Worm (Caenorhabditis elegans) whole organism, late embryonic: ENCODE results near the gene F17E9.2.
"Not testable (repeated sequence)": the region's sequence is repeated elsewhere in the genome, so short reads cannot be mapped to it uniquely, and the experiment has no call there.

ENCODE experiments used
- C08G9.2 ChIP-seq: sonication (generic microtip); optimal IDR thresholded peaks from 2 replicates; lab custom pipeline; 2016; ENCODE audit warnings: mild to moderate bottlenecking, missing genetic modification characterization, moderate library complexity, missing compliant biosample characterization
- K09A11.1 ChIP-seq: sonication (generic microtip); optimal IDR thresholded peaks from 2 replicates; lab custom pipeline; 2017; ENCODE audit warnings: antibody characterized with exemption, mild to moderate bottlenecking, missing genetic modification characterization, missing compliant biosample characterization; ENCODE audit not compliant: insufficient read depth
- ahr-1 ChIP-seq: sonication (generic microtip); optimal IDR thresholded peaks from 2 replicates; lab custom pipeline; 2016; ENCODE audit warnings: missing genetic modification characterization, missing compliant biosample characterization
- ceh-14 ChIP-seq: sonication (generic microtip); optimal IDR thresholded peaks from 2 replicates; lab custom pipeline; 2016; ENCODE audit warnings: missing genotype, missing genetic modification characterization, missing compliant biosample characterization
- ceh-2 ChIP-seq: sonication (generic microtip); optimal IDR thresholded peaks from 2 replicates; lab custom pipeline; 2016; ENCODE audit warnings: missing genotype, missing genetic modification characterization, missing compliant biosample characterization
- ceh-24 ChIP-seq: sonication (generic microtip); optimal IDR thresholded peaks from 2 replicates; lab custom pipeline; 2016; ENCODE audit warnings: mild to moderate bottlenecking, missing genetic modification characterization, missing compliant biosample characterization
- ceh-30 ChIP-seq: fragments of 150-350 bp; optimal IDR thresholded peaks from 2 replicates; lab custom pipeline; 2014; ENCODE audit warnings: missing biosample characterization, missing genetic modification characterization
- ceh-31 ChIP-seq: sonication (generic microtip); optimal IDR thresholded peaks from 2 replicates; lab custom pipeline; 2016; ENCODE audit warnings: missing genetic modification characterization, missing compliant biosample characterization
- ceh-34 ChIP-seq: sonication (generic microtip); optimal IDR thresholded peaks from 2 replicates; lab custom pipeline; 2016; ENCODE audit warnings: mild to moderate bottlenecking, missing genetic modification characterization, missing compliant biosample characterization
- ceh-45 ChIP-seq: fragments of 200-800 bp; sonication (Bioruptor generic); IDR thresholded peaks from 2 replicates; pipeline ENCODE4 v1.3.6; 2022; ENCODE audit warnings: missing genetic modification reagents, missing genetic modification characterization, missing compliant biosample characterization
- ceh-48 ChIP-seq: sonication (generic microtip); optimal IDR thresholded peaks from 2 replicates; lab custom pipeline; 2016; ENCODE audit warnings: missing genetic modification characterization, inconsistent platforms, missing compliant biosample characterization
- ceh-6 ChIP-seq: fragments of 200-800 bp; sonication (Bioruptor generic); optimal IDR thresholded peaks from 2 replicates; lab custom pipeline; 2018; ENCODE audit warnings: mild to moderate bottlenecking, missing genetic modification characterization, missing compliant biosample characterization
- che-1 ChIP-seq: sonication (generic microtip); optimal IDR thresholded peaks from 2 replicates; lab custom pipeline; 2016; ENCODE audit warnings: mild to moderate bottlenecking, missing genetic modification characterization, missing compliant biosample characterization
- elt-2 ChIP-seq: sonication (generic microtip); optimal IDR thresholded peaks from 2 replicates; lab custom pipeline; 2016; ENCODE audit warnings: missing genetic modification reagents, missing genetic modification characterization, missing compliant biosample characterization
- elt-4 ChIP-seq: sonication (generic microtip); optimal IDR thresholded peaks from 2 replicates; lab custom pipeline; 2016; ENCODE audit warnings: missing genetic modification characterization, missing compliant biosample characterization
- fkh-10 ChIP-seq: fragments of 150-350 bp; optimal IDR thresholded peaks from 2 replicates; lab custom pipeline; 2014; ENCODE audit warnings: missing biosample characterization, missing genetic modification reagents, missing genetic modification characterization
- fkh-6 ChIP-seq: sonication (generic microtip); optimal IDR thresholded peaks from 2 replicates; lab custom pipeline; 2016; ENCODE audit warnings: missing genetic modification characterization, missing compliant biosample characterization
- gmeb-2 ChIP-seq: sonication (generic microtip); optimal IDR thresholded peaks from 2 replicates; lab custom pipeline; 2016; ENCODE audit warnings: missing genetic modification characterization, inconsistent platforms, missing compliant biosample characterization
- hlh-13 ChIP-seq: fragments of 200-800 bp; sonication (Bioruptor generic); optimal IDR thresholded peaks from 2 replicates; lab custom pipeline; 2018; ENCODE audit warnings: mild to moderate bottlenecking, missing genetic modification characterization, missing compliant biosample characterization
- hlh-6 ChIP-seq: sonication (generic microtip); optimal IDR thresholded peaks from 2 replicates; lab custom pipeline; 2016; ENCODE audit warnings: missing genotype, missing genetic modification characterization, missing compliant biosample characterization
- madf-2 ChIP-seq: sonication (generic microtip); optimal IDR thresholded peaks from 2 replicates; lab custom pipeline; 2017; ENCODE audit warnings: missing genetic modification characterization, missing compliant biosample characterization
- pat-9 ChIP-seq: fragments of 200-800 bp; sonication (Bioruptor generic); optimal IDR thresholded peaks from 2 replicates; lab custom pipeline; 2018; ENCODE audit warnings: mild to moderate bottlenecking, missing genetic modification characterization, moderate library complexity, missing compliant biosample characterization
- pax-1 ChIP-seq: fragments of 150-350 bp; optimal IDR thresholded peaks from 2 replicates; lab custom pipeline; 2014; ENCODE audit warnings: missing biosample characterization, missing genetic modification characterization
- pha-4 ChIP-seq: fragments of 150-350 bp; optimal IDR thresholded peaks from 2 replicates; lab custom pipeline; 2018; ENCODE audit warnings: missing biosample characterization, missing genetic modification reagents, missing genetic modification characterization
- pqm-1 ChIP-seq: sonication (generic microtip); optimal IDR thresholded peaks from 2 replicates; lab custom pipeline; 2016; ENCODE audit warnings: missing genetic modification characterization, missing compliant biosample characterization
- sdc-2 ChIP-seq: sonication (generic microtip); optimal IDR thresholded peaks from 2 replicates; lab custom pipeline; 2016; ENCODE audit warnings: missing genotype, missing genetic modification characterization, missing compliant biosample characterization
- sox-2 ChIP-seq: fragments of 200-800 bp; sonication (Bioruptor generic); IDR thresholded peaks from 2 replicates; pipeline ENCODE4 v1.3.6; 2022; ENCODE audit warnings: missing genetic modification reagents, missing genetic modification characterization, missing compliant biosample characterization
- tbx-2 ChIP-seq: sonication (generic microtip); optimal IDR thresholded peaks from 2 replicates; lab custom pipeline; 2016; ENCODE audit warnings: missing genetic modification characterization, missing compliant biosample characterization
- unc-3 ChIP-seq, 2 experiments: fragments of 200-800 bp in 1 of 2; sonication (Bioruptor generic) in 1 of 2; sonication (generic microtip) in 1 of 2; conservative IDR thresholded peaks in 1 of 2; optimal IDR thresholded peaks in 1 of 2; 2 replicates each; pipeline versions ENCODE4 v1.3.6 to Lab custom; 2016 to 2022; ENCODE audit warnings: missing compliant biosample characterization in 2 of 2, missing genetic modification characterization in 2 of 2, missing genetic modification reagents in 1 of 2
- unc-42 ChIP-seq: sonication (generic microtip); optimal IDR thresholded peaks from 2 replicates; lab custom pipeline; 2016; ENCODE audit warnings: missing genotype, missing genetic modification characterization, missing compliant biosample characterization
- unc-55 ChIP-seq: sonication (generic microtip); optimal IDR thresholded peaks from 2 replicates; lab custom pipeline; 2017; ENCODE audit warnings: missing biosample characterization, missing genetic modification reagents, missing genetic modification characterization
- unc-86 ChIP-seq: sonication (generic microtip); optimal IDR thresholded peaks from 2 replicates; lab custom pipeline; 2016; ENCODE audit warnings: missing genetic modification characterization, missing compliant biosample characterization
- ztf-16 ChIP-seq: sonication (generic microtip); optimal IDR thresholded peaks from 2 replicates; lab custom pipeline; 2017; ENCODE audit warnings: missing genetic modification characterization, missing compliant biosample characterization

F17E9.2 gene

ce11 chrIV:8342385-8342784 lies 13.3 kb upstream of the F17E9.2 start, which contains the start of gene lgc-5:
TSS of gene lgc-5 (plus strand) at chrIV:8342685.
- TF ChIP-seq fkh-6 (tag; lab: Kevin White, UChicago) (no peak), che-1 (tag; lab: Kevin White, UChicago) (no peak), ceh-24 (tag; lab: Kevin White, UChicago) (no peak), fkh-10 (GFP tag; lab: Kevin White, UChicago) (no peak), ztf-16 (no peak), pha-4 (tag; lab: Kevin White, UChicago) (no peak), ceh-30 (tag; lab: Kevin White, UChicago) (no peak), elt-2 (tag; lab: Kevin White, UChicago) (no peak), ahr-1 (tag; lab: Kevin White, UChicago) (no peak), elt-4 (tag; lab: Kevin White, UChicago) (no peak), madf-2 (no peak), ceh-34 (tag; lab: Kevin White, UChicago) (no peak), K09A11.1 (tag; lab: Kevin White, UChicago) (no peak), ceh-31 (tag; lab: Kevin White, UChicago) (no peak)

ce11 chrIV:8345518-8345917 lies 10.2 kb upstream of the F17E9.2 start, which contains the start of gene F17E9.5:
TSS of gene F17E9.5 (plus strand) at chrIV:8345818.
- TF ChIP-seq unc-86 (tag; lab: Kevin White, UChicago) (no peak), ceh-24 (tag; lab: Kevin White, UChicago) (no peak), ceh-14 (tag; lab: Kevin White, UChicago) (no peak), ztf-16 (no peak), tbx-2 (tag; lab: Kevin White, UChicago) (no peak), pat-9 (tag; lab: Kevin White, UChicago) (no peak), pha-4 (tag; lab: Kevin White, UChicago) (no peak), gmeb-2 (tag; lab: Kevin White, UChicago) (no peak), pax-1 (tag; lab: Kevin White, UChicago) (no peak), hlh-13 (GFP tag; lab: Kevin White, UChicago) (no peak), ceh-6 (GFP tag; lab: Kevin White, UChicago) (no peak), sdc-2 (tag; lab: Kevin White, UChicago) (no peak)
- TF ChIP-seq, all 69 proteins: peak for 0

ce11 chrIV:8347051-8347450 lies 8.6 kb upstream of the F17E9.2 start, which contains the start of the genes F17E9.18 and F17E9.15:
TSS of gene F17E9.18 (minus strand) at chrIV:8347151.
TSS of gene F17E9.15 (plus strand) at chrIV:8347418.
- no peak for TF ChIP-seq pqm-1 (tag; lab: Kevin White, UChicago)
- TF ChIP-seq unc-55 = no peak
- TF ChIP-seq elt-4 (tag; lab: Kevin White, UChicago) = no peak
- no peak for TF ChIP-seq C08G9.2
- no peak for TF ChIP-seq ceh-30 (tag; lab: Kevin White, UChicago)

ce11 chrIV:8348073-8348472 lies 7.6 kb upstream of the F17E9.2 start, which contains the start of gene F17E9.4:
TSS of gene F17E9.4 (plus strand) at chrIV:8348373.
- TF ChIP-seq ceh-45 (GFP tag; lab: Robert Waterston, UW) (no peak), ceh-2 (tag; lab: Kevin White, UChicago) (no peak), ahr-1 (tag; lab: Kevin White, UChicago) (no peak), gmeb-2 (tag; lab: Kevin White, UChicago) (no peak), hlh-6 (tag; lab: Kevin White, UChicago) (no peak), unc-55 (no peak), unc-3 (GFP tag; conservative IDR thresholded peaks at IDR 0.05; lab: Robert Waterston, UW) (no peak), unc-3 (tag; optimal IDR thresholded peaks at IDR 0.05; lab: Kevin White, UChicago) (no peak), unc-42 (tag; lab: Kevin White, UChicago) (no peak), ceh-48 (tag; lab: Kevin White, UChicago) (no peak)

- TF ChIP-seq ceh-48 (tag; lab: Kevin White, UChicago); hlh-13 (GFP tag; lab: Kevin White, UChicago); sox-2 (GFP tag; lab: Robert Waterston, UW): not testable (repeated sequence)
Measured at ce11 chrIV:8352036-8352435, 3.7 kb upstream of the F17E9.2 start, which contains the start of gene F17E9.16. TSS of gene F17E9.16 (plus strand) at chrIV:8352336.
